Worm (Caenorhabditis elegans) whole organism, L3 larva: ENCODE data around the gene M163.10.

Experiments
- R02D3.7 ChIP-seq: fragments of 150-350 bp; optimal IDR thresholded peaks from 2 replicates; lab custom pipeline; 2014; ENCODE audit warnings: missing biosample characterization, missing genetic modification characterization
- ama-1 ChIP-seq: fragments of 150-350 bp; optimal IDR thresholded peaks from 2 replicates; lab custom pipeline; 2018
- elt-1 ChIP-seq: fragments of 150-350 bp; optimal IDR thresholded peaks from 2 replicates; lab custom pipeline; 2014; ENCODE audit warnings: missing biosample characterization, missing genetic modification characterization

- no peak for TF ChIP-seq R02D3.7 (tag; lab: Kevin White, UChicago)
- no peak for TF ChIP-seq elt-1
- no peak for TF ChIP-seq ama-1
Observed at ce11 chrX:14464513-14464912, 6.3 kb upstream of the M163.10 start, which contains the start of gene M163.7.
